Fruit fly (Drosophila melanogaster) whole organism, prepupa: Measurements from ENCODE around the gene CG3091.

Experiments
- Blimp-1 ChIP-seq: fragments of 200-800 bp; sonication (Bioruptor generic); optimal IDR thresholded peaks from 3 replicates; lab custom pipeline; 2017; ENCODE audit warnings: missing biosample characterization, missing genetic modification characterization, mild to moderate bottlenecking, moderate library complexity, missing genetic modification reagents
- CG10669 ChIP-seq: fragments of 200-800 bp; sonication (Bioruptor generic); optimal IDR thresholded peaks from 3 replicates; lab custom pipeline; 2018; ENCODE audit warnings: missing biosample characterization, mild to moderate bottlenecking, missing genetic modification characterization, moderate library complexity
- CG11294 ChIP-seq: fragments of 200-800 bp; sonication (Bioruptor generic); IDR thresholded peaks from 2 replicates; pipeline ENCODE4 v1.3.6; 2022; ENCODE audit warnings: missing biosample characterization, missing genetic modification characterization
- CG11762 ChIP-seq: fragments of 200-800 bp; sonication (Bioruptor generic); optimal IDR thresholded peaks from 3 replicates; lab custom pipeline; 2016; ENCODE audit warnings: missing biosample characterization, missing genetic modification characterization; ENCODE audit not compliant: insufficient read depth
- CG11902 ChIP-seq: fragments of 200-800 bp; sonication (Bioruptor generic); optimal IDR thresholded peaks from 3 replicates; lab custom pipeline; 2016; ENCODE audit warnings: missing biosample characterization, missing genetic modification characterization
- CG15336 ChIP-seq: fragments of 200-800 bp; sonication (Bioruptor generic); IDR thresholded peaks from 2 replicates; pipeline ENCODE4 v1.3.6; 2022; ENCODE audit warnings: missing biosample characterization, missing genetic modification characterization
- CG16779 ChIP-seq: fragments of 200-800 bp; sonication (Bioruptor generic); optimal IDR thresholded peaks from 3 replicates; lab custom pipeline; 2017; ENCODE audit warnings: missing biosample characterization, mild to moderate bottlenecking, missing genetic modification characterization
- CG32006 ChIP-seq: fragments of 200-800 bp; sonication (Bioruptor generic); optimal IDR thresholded peaks from 3 replicates; lab custom pipeline; 2017; ENCODE audit warnings: missing biosample characterization, mild to moderate bottlenecking, missing genetic modification characterization
- CG34406 ChIP-seq: fragments of 200-800 bp; sonication (Bioruptor generic); optimal IDR thresholded peaks from 3 replicates; lab custom pipeline; 2016; ENCODE audit warnings: missing biosample characterization, missing genetic modification characterization
- CG3919 ChIP-seq: fragments of 200-800 bp; sonication (Bioruptor generic); optimal IDR thresholded peaks from 3 replicates; lab custom pipeline; 2016; ENCODE audit warnings: missing biosample characterization, missing genetic modification characterization
- CG6276 ChIP-seq: fragments of 200-800 bp; sonication (Bioruptor generic); optimal IDR thresholded peaks from 2 replicates; lab custom pipeline; 2017; ENCODE audit warnings: missing biosample characterization, mild to moderate bottlenecking, missing genetic modification characterization
- CG6792 ChIP-seq: fragments of 200-800 bp; sonication (Bioruptor generic); optimal IDR thresholded peaks from 3 replicates; lab custom pipeline; 2016; ENCODE audit warnings: missing biosample characterization, missing genetic modification characterization
- CG6854 ChIP-seq: fragments of 200-800 bp; sonication (Bioruptor generic); optimal IDR thresholded peaks from 2 replicates; lab custom pipeline; 2017; ENCODE audit warnings: missing biosample characterization, mild to moderate bottlenecking, missing genetic modification characterization
- CG7368 ChIP-seq: fragments of 200-800 bp; sonication (Bioruptor generic); optimal IDR thresholded peaks from 3 replicates; lab custom pipeline; 2016; ENCODE audit warnings: missing biosample characterization, missing genetic modification characterization
- CG8119 ChIP-seq: fragments of 200-800 bp; sonication (Bioruptor generic); IDR thresholded peaks from 3 replicates; pipeline ENCODE4 v1.3.6; 2022; ENCODE audit warnings: missing biosample characterization, missing genetic modification characterization
- CG8319 ChIP-seq: fragments of 200-800 bp; sonication (Bioruptor generic); optimal IDR thresholded peaks from 3 replicates; lab custom pipeline; 2016; ENCODE audit warnings: missing biosample characterization, missing genetic modification characterization
- CG9139 ChIP-seq: fragments of 200-800 bp; sonication (Bioruptor generic); optimal IDR thresholded peaks from 3 replicates; lab custom pipeline; 2017; ENCODE audit warnings: missing biosample characterization, mild to moderate bottlenecking, missing genetic modification characterization
- Eip75B ChIP-seq: fragments of 200-800 bp; sonication (Bioruptor generic); optimal IDR thresholded peaks from 3 replicates; lab custom pipeline; 2016; ENCODE audit warnings: missing biosample characterization, missing genetic modification characterization
- Eip93F ChIP-seq: fragments of 200-800 bp; sonication (Bioruptor generic); optimal IDR thresholded peaks from 2 replicates; lab custom pipeline; 2016; ENCODE audit warnings: missing biosample characterization, mild to moderate bottlenecking, missing genetic modification characterization
- Ets21C ChIP-seq: fragments of 200-800 bp; sonication (Bioruptor generic); optimal IDR thresholded peaks from 3 replicates; lab custom pipeline; 2016; ENCODE audit warnings: missing biosample characterization, missing genetic modification characterization
- Ets96B ChIP-seq: fragments of 200-800 bp; optimal IDR thresholded peaks from 2 replicates; lab custom pipeline; 2019; ENCODE audit warnings: missing biosample characterization, mild to moderate bottlenecking, missing genetic modification characterization, moderate library complexity
- Hr39 ChIP-seq: fragments of 200-800 bp; sonication (Bioruptor generic); optimal IDR thresholded peaks from 2 replicates; lab custom pipeline; 2016; ENCODE audit warnings: missing biosample characterization, missing genetic modification characterization
- Hr4 ChIP-seq: fragments of 200-800 bp; sonication (Bioruptor generic); optimal IDR thresholded peaks from 3 replicates; lab custom pipeline; 2016; ENCODE audit warnings: missing biosample characterization, missing genetic modification characterization
- Smox ChIP-seq: fragments of 200-800 bp; sonication (Bioruptor generic); optimal IDR thresholded peaks from 3 replicates; lab custom pipeline; 2016; ENCODE audit warnings: missing biosample characterization, missing genetic modification characterization
- Sox14 ChIP-seq: fragments of 200-800 bp; sonication (Bioruptor generic); optimal IDR thresholded peaks from 3 replicates; lab custom pipeline; 2016; ENCODE audit warnings: missing biosample characterization, missing genetic modification characterization
- cyc ChIP-seq: fragments of 200-800 bp; sonication (Bioruptor generic); optimal IDR thresholded peaks from 3 replicates; lab custom pipeline; 2016; ENCODE audit warnings: missing biosample characterization, missing genetic modification characterization
- dac ChIP-seq: fragments of 200-800 bp; sonication (Bioruptor generic); optimal IDR thresholded peaks from 2 replicates; lab custom pipeline; 2017; ENCODE audit warnings: missing biosample characterization, mild to moderate bottlenecking, missing genetic modification characterization
- dsx ChIP-seq: fragments of 200-800 bp; optimal IDR thresholded peaks from 3 replicates; lab custom pipeline; 2019; ENCODE audit warnings: missing biosample characterization, mild to moderate bottlenecking, missing genetic modification characterization, moderate library complexity; ENCODE audit not compliant: poor library complexity, severe bottlenecking
- eg ChIP-seq: fragments of 200-800 bp; sonication (Bioruptor generic); IDR thresholded peaks from 3 replicates; pipeline ENCODE4 v1.3.6; 2022; ENCODE audit warnings: missing biosample characterization, missing genetic modification characterization
- fd85E ChIP-seq: fragments of 200-800 bp; sonication (Bioruptor generic); optimal IDR thresholded peaks from 3 replicates; lab custom pipeline; 2016; ENCODE audit warnings: missing biosample characterization, missing genetic modification characterization
- fkh ChIP-seq: fragments of 200-800 bp; sonication (Bioruptor generic); optimal IDR thresholded peaks from 3 replicates; lab custom pipeline; 2017; ENCODE audit warnings: missing biosample characterization, mild to moderate bottlenecking, missing genetic modification characterization, moderate library complexity
- lz ChIP-seq: fragments of 200-800 bp; sonication (Bioruptor generic); optimal IDR thresholded peaks from 3 replicates; lab custom pipeline; 2016; ENCODE audit warnings: missing biosample characterization, missing genetic modification characterization
- net ChIP-seq: fragments of 200-800 bp; sonication (Bioruptor generic); optimal IDR thresholded peaks from 3 replicates; lab custom pipeline; 2016; ENCODE audit warnings: missing biosample characterization, missing genetic modification characterization
- pdm3 ChIP-seq: fragments of 200-800 bp; sonication (Bioruptor generic); optimal IDR thresholded peaks from 3 replicates; lab custom pipeline; 2016; ENCODE audit warnings: missing biosample characterization, missing genetic modification characterization
- salr ChIP-seq, 2 experiments: fragments of 200-800 bp; sonication (Bioruptor generic); optimal IDR thresholded peaks; 3 replicates each; lab custom pipeline; 2016 to 2018; ENCODE audit warnings: missing biosample characterization in 2 of 2, missing genetic modification characterization in 2 of 2, mild to moderate bottlenecking in 1 of 2
- spab ChIP-seq: fragments of 200-800 bp; sonication (Bioruptor generic); optimal IDR thresholded peaks from 2 replicates; lab custom pipeline; 2017; ENCODE audit warnings: missing biosample characterization, mild to moderate bottlenecking, missing genetic modification characterization, missing genetic modification reagents
- svp ChIP-seq: fragments of 200-800 bp; sonication (Bioruptor generic); peaks from one replicate; lab custom pipeline; 2016; ENCODE audit warnings: missing biosample characterization, missing genetic modification characterization
- topi ChIP-seq: fragments of 200-800 bp; sonication (Bioruptor generic); optimal IDR thresholded peaks from 3 replicates; lab custom pipeline; 2016; ENCODE audit warnings: missing biosample characterization, missing genetic modification characterization

CG3091 gene

dm6 chrX:2255035-2255434 is 1.0 kb upstream of the CG3091 start:
- no peak for TF ChIP-seq net (GFP tag; lab: Kevin White, UChicago)
- no peak for TF ChIP-seq CG3919 (GFP tag; lab: Kevin White, UChicago)
- no peak for TF ChIP-seq Ets21C (GFP tag; lab: Kevin White, UChicago)
- TF ChIP-seq Ets96B: no peak
- no peak for TF ChIP-seq eg
- no peak for TF ChIP-seq Hr4
- TF ChIP-seq salr (GFP tag; optimal IDR thresholded peaks at IDR 0.05; lab: Kevin White, UChicago): no peak
- no peak for TF ChIP-seq CG11762 (GFP tag; lab: Kevin White, UChicago)
- TF ChIP-seq CG6792 (GFP tag; lab: Kevin White, UChicago): no peak
- no peak for TF ChIP-seq dsx (GFP tag; lab: Kevin White, UChicago)
- TF ChIP-seq fd85E (GFP tag; lab: Kevin White, UChicago): no peak
- TF ChIP-seq dac (GFP tag; lab: Kevin White, UChicago): no peak
- TF ChIP-seq Blimp-1: no peak

- TF ChIP-seq CG6276 (no peak), fkh (GFP tag; lab: Kevin White, UChicago) (no peak), Hr39 (GFP tag; lab: Kevin White, UChicago) (no peak), CG16779 (tag; lab: Kevin White, UChicago) (no peak), CG32006 (GFP tag; lab: Kevin White, UChicago) (no peak), CG11294 (GFP tag; lab: Robert Waterston, UW) (no peak), CG34406 (GFP tag; lab: Kevin White, UChicago) (no peak), svp (GFP tag; lab: Kevin White, UChicago) (no peak), CG11902 (no peak), pdm3 (GFP tag; lab: Kevin White, UChicago) (no peak), CG7368 (GFP tag; lab: Kevin White, UChicago) (no peak), Sox14 (GFP tag; lab: Kevin White, UChicago) (no peak), dac (GFP tag; lab: Kevin White, UChicago) (no peak), CG10669 (GFP tag; lab: Kevin White, UChicago) (no peak), CG8319 (no peak), CG9139 (GFP tag; lab: Kevin White, UChicago) (no peak)
Measured at dm6 chrX:2251688-2252087, 2.3 kb downstream of the CG3091 start, which contains the start of gene CG3191. CG3191 (minus strand) TSS chrX:2251993.

- TF ChIP-seq CG8319 (no peak), dac (GFP tag; lab: Kevin White, UChicago) (no peak), Ets21C (GFP tag; lab: Kevin White, UChicago) (no peak)
Measured at dm6 chrX:2249763-2250162, 4.2 kb downstream of the CG3091 start, which contains the start of gene crn. crn (minus strand) TSS chrX:2249983.

- TF ChIP-seq Eip93F (GFP tag; lab: Kevin White, UChicago) (no peak), CG10669 (GFP tag; lab: Kevin White, UChicago) (no peak), Sox14 (GFP tag; lab: Kevin White, UChicago) (no peak)
Measured at dm6 chrX:2245931-2246330, 8.1 kb downstream of the CG3091 start, which contains the start of gene Or2a. Or2a (plus strand) TSS chrX:2246231.

- TF ChIP-seq CG3919 (GFP tag; lab: Kevin White, UChicago): no peak
- no peak for TF ChIP-seq CG6854 (GFP tag; lab: Kevin White, UChicago)
- TF ChIP-seq lz (GFP tag; lab: Kevin White, UChicago): no peak
- no peak for TF ChIP-seq Ets96B
- TF ChIP-seq CG11294 (GFP tag; lab: Robert Waterston, UW): no peak
- no peak for TF ChIP-seq CG6276
- no peak for TF ChIP-seq spab
- TF ChIP-seq topi: no peak
- no peak for TF ChIP-seq dsx (GFP tag; lab: Kevin White, UChicago)
- TF ChIP-seq CG32006 (GFP tag; lab: Kevin White, UChicago): no peak
- no peak for TF ChIP-seq Smox (GFP tag; lab: Kevin White, UChicago)
- TF ChIP-seq dac (GFP tag; lab: Kevin White, UChicago): no peak
- TF ChIP-seq CG15336: no peak
- TF ChIP-seq CG8119 (GFP tag; lab: Robert Waterston, UW): no peak
- no peak for TF ChIP-seq Eip75B (GFP tag; lab: Kevin White, UChicago)
- TF ChIP-seq cyc (GFP tag; lab: Kevin White, UChicago): no peak
- no peak for TF ChIP-seq pdm3 (GFP tag; lab: Kevin White, UChicago)
Measured at dm6 chrX:2244753-2245152, 9.2 kb downstream of the CG3091 start.
